Worm (Caenorhabditis elegans) whole organism, L2 larva: ENCODE data around the gene hpo-10.

ENCODE experiments used
- ZK546.5 ChIP-seq: sonication (generic microtip); optimal IDR thresholded peaks from 2 replicates; lab custom pipeline; 2017; ENCODE audit warnings: missing biosample characterization, missing genetic modification characterization
- lsy-2 ChIP-seq, 2 experiments: fragments of 150-350 bp in 1 of 2; sonication (generic microtip) in 1 of 2; optimal IDR thresholded peaks; 2 replicates each; lab custom pipeline; 2014 to 2017; ENCODE audit warnings: missing biosample characterization in 2 of 2, missing genetic modification characterization in 2 of 2

DNA sequence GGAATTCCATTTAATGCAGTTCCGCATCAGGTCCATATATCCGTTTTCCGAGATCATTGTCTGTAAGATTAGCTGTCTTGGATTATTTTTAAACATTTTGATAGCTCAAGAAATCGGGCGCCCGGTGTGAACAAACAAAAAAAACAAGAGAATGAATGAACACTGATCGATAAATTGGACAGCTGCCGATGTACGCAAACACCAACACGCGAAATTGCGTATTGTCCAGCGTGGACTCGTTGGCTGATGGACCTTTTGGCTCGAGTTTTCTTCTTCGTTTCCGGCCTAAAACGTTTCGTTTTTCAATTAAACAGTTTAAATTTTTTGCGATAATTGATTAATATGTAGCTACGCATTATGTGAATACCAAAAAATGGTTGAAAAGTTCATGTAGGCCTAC is 26.8 kb downstream of the hpo-10 start, which contains the start of gene dpff-1:
- TF ChIP-seq ZK546.5 (no peak), lsy-2 (tag; optimal IDR thresholded peaks at IDR 0.05; lab: Kevin White, UChicago) (peak in 1 of 2 experiments; percentile 44)
